Worm (Caenorhabditis elegans) whole organism, L4/young adult: ENCODE data around the gene qdpr-1.

ENCODE experiments used
- W03F9.2 ChIP-seq: fragments of 150-350 bp; optimal IDR thresholded peaks from 2 replicates; lab custom pipeline; 2014; ENCODE audit warnings: missing biosample characterization, missing genetic modification characterization
- dao-5 ChIP-seq: sonication (generic microtip); optimal IDR thresholded peaks from 2 replicates; lab custom pipeline; 2016; ENCODE audit warnings: missing genotype, missing genetic modification characterization, moderate library complexity, missing compliant biosample characterization
- him-1 ChIP-seq: sonication (generic microtip); optimal IDR thresholded peaks from 2 replicates; lab custom pipeline; 2016; ENCODE audit warnings: missing genotype, missing genetic modification reagents, missing genetic modification characterization, missing compliant biosample characterization

DNA sequence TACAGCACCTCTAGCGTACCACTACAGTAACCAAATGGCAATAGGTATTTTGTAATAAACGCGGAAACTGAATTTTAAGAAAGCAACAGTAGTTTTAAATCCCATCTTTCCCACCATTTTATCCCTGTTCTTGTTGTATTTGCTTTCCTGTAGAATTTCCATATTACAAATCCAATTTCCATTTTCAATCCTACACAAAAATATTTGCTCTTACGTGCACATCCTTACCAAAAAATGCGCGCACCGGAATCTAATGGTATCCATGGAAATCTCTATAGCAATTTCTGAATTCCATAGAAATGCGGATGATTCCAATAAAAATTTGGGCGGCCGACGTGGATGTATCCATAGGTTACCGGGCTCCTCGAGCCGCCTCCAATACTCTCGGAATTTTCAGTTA is 36.5 kb downstream of the qdpr-1 start, which contains the start of gene trf-1:
- TF ChIP-seq him-1 (tag; lab: Kevin White, UChicago) (no peak), dao-5 (tag; lab: Kevin White, UChicago) (no peak), W03F9.2 (no peak)
